Worm (Caenorhabditis elegans) whole organism, late embryonic: Measurements from ENCODE around the gene egli-1.

ENCODE experiments used
- C08G9.2 ChIP-seq: sonication (generic microtip); optimal IDR thresholded peaks from 2 replicates; lab custom pipeline; 2016; ENCODE audit warnings: mild to moderate bottlenecking, missing genetic modification characterization, moderate library complexity, missing compliant biosample characterization
- C38D4.7 ChIP-seq: fragments of 200-800 bp; sonication (Bioruptor generic); optimal IDR thresholded peaks from 2 replicates; lab custom pipeline; 2018; ENCODE audit warnings: mild to moderate bottlenecking, missing genetic modification characterization, moderate library complexity, missing compliant biosample characterization
- F13H6.1 ChIP-seq: sonication (generic microtip); optimal IDR thresholded peaks from 2 replicates; lab custom pipeline; 2016; ENCODE audit warnings: missing genetic modification characterization, missing compliant biosample characterization
- K02D7.2 ChIP-seq: sonication (generic microtip); optimal IDR thresholded peaks from 2 replicates; lab custom pipeline; 2017; ENCODE audit warnings: mild to moderate bottlenecking, missing genetic modification characterization, missing compliant biosample characterization
- K09A11.1 ChIP-seq: sonication (generic microtip); optimal IDR thresholded peaks from 2 replicates; lab custom pipeline; 2017; ENCODE audit warnings: antibody characterized with exemption, mild to moderate bottlenecking, missing genetic modification characterization, missing compliant biosample characterization; ENCODE audit not compliant: insufficient read depth
- T23F11.4 ChIP-seq: fragments of 200-800 bp; sonication (Bioruptor generic); optimal IDR thresholded peaks from 2 replicates; lab custom pipeline; 2018; ENCODE audit warnings: mild to moderate bottlenecking, missing genetic modification characterization, missing compliant biosample characterization
- ama-1 ChIP-seq: fragments of 150-350 bp; optimal IDR thresholded peaks from 2 replicates; lab custom pipeline; 2014
- ceh-14 ChIP-seq: sonication (generic microtip); optimal IDR thresholded peaks from 2 replicates; lab custom pipeline; 2016; ENCODE audit warnings: missing genotype, missing genetic modification characterization, missing compliant biosample characterization
- ceh-19 ChIP-seq: fragments of 200-800 bp; sonication (Bioruptor generic); optimal IDR thresholded peaks from 2 replicates; lab custom pipeline; 2018; ENCODE audit warnings: mild to moderate bottlenecking, missing genetic modification characterization, missing compliant biosample characterization
- ceh-2 ChIP-seq: sonication (generic microtip); optimal IDR thresholded peaks from 2 replicates; lab custom pipeline; 2016; ENCODE audit warnings: missing genotype, missing genetic modification characterization, missing compliant biosample characterization
- ceh-31 ChIP-seq: sonication (generic microtip); optimal IDR thresholded peaks from 2 replicates; lab custom pipeline; 2016; ENCODE audit warnings: missing genetic modification characterization, missing compliant biosample characterization
- ceh-34 ChIP-seq: sonication (generic microtip); optimal IDR thresholded peaks from 2 replicates; lab custom pipeline; 2016; ENCODE audit warnings: mild to moderate bottlenecking, missing genetic modification characterization, missing compliant biosample characterization
- ceh-45 ChIP-seq: fragments of 200-800 bp; sonication (Bioruptor generic); IDR thresholded peaks from 2 replicates; pipeline ENCODE4 v1.3.6; 2022; ENCODE audit warnings: missing genetic modification reagents, missing genetic modification characterization, missing compliant biosample characterization
- ceh-6 ChIP-seq: fragments of 200-800 bp; sonication (Bioruptor generic); optimal IDR thresholded peaks from 2 replicates; lab custom pipeline; 2018; ENCODE audit warnings: mild to moderate bottlenecking, missing genetic modification characterization, missing compliant biosample characterization
- ceh-9 ChIP-seq: sonication (generic microtip); optimal IDR thresholded peaks from 2 replicates; lab custom pipeline; 2016; ENCODE audit warnings: mild to moderate bottlenecking, missing genetic modification characterization, inconsistent platforms, missing compliant biosample characterization
- che-1 ChIP-seq: sonication (generic microtip); optimal IDR thresholded peaks from 2 replicates; lab custom pipeline; 2016; ENCODE audit warnings: mild to moderate bottlenecking, missing genetic modification characterization, missing compliant biosample characterization
- dve-1 ChIP-seq: sonication (generic microtip); optimal IDR thresholded peaks from 2 replicates; lab custom pipeline; 2017; ENCODE audit warnings: antibody characterized with exemption, mild to moderate bottlenecking, missing genetic modification characterization, missing compliant biosample characterization
- ets-4 ChIP-seq: sonication (generic microtip); optimal IDR thresholded peaks from 2 replicates; lab custom pipeline; 2016; ENCODE audit warnings: missing genetic modification characterization, missing compliant biosample characterization
- fax-1 ChIP-seq: sonication (generic microtip); optimal IDR thresholded peaks from 2 replicates; lab custom pipeline; 2016; ENCODE audit warnings: missing genotype, missing genetic modification characterization, missing compliant biosample characterization
- fkh-10 ChIP-seq: fragments of 150-350 bp; optimal IDR thresholded peaks from 2 replicates; lab custom pipeline; 2014; ENCODE audit warnings: missing biosample characterization, missing genetic modification reagents, missing genetic modification characterization
- fkh-6 ChIP-seq: sonication (generic microtip); optimal IDR thresholded peaks from 2 replicates; lab custom pipeline; 2016; ENCODE audit warnings: missing genetic modification characterization, missing compliant biosample characterization
- gmeb-2 ChIP-seq: sonication (generic microtip); optimal IDR thresholded peaks from 2 replicates; lab custom pipeline; 2016; ENCODE audit warnings: missing genetic modification characterization, inconsistent platforms, missing compliant biosample characterization
- hlh-30 ChIP-seq: sonication (generic microtip); optimal IDR thresholded peaks from 2 replicates; lab custom pipeline; 2017; ENCODE audit warnings: antibody characterized with exemption, missing genetic modification characterization, missing compliant biosample characterization; ENCODE audit not compliant: insufficient read depth
- hlh-6 ChIP-seq: sonication (generic microtip); optimal IDR thresholded peaks from 2 replicates; lab custom pipeline; 2016; ENCODE audit warnings: missing genotype, missing genetic modification characterization, missing compliant biosample characterization
- hlh-8 ChIP-seq: sonication (generic microtip); optimal IDR thresholded peaks from 2 replicates; lab custom pipeline; 2016; ENCODE audit warnings: missing genotype, missing genetic modification characterization, missing compliant biosample characterization
- lim-6 ChIP-seq: sonication (generic microtip); optimal IDR thresholded peaks from 2 replicates; lab custom pipeline; 2016; ENCODE audit warnings: missing genetic modification characterization, missing compliant biosample characterization
- lin-11 ChIP-seq: fragments of 200-800 bp; sonication (Bioruptor generic); optimal IDR thresholded peaks from 2 replicates; lab custom pipeline; 2018; ENCODE audit warnings: mild to moderate bottlenecking, missing genetic modification characterization, missing compliant biosample characterization
- madf-2 ChIP-seq: sonication (generic microtip); optimal IDR thresholded peaks from 2 replicates; lab custom pipeline; 2017; ENCODE audit warnings: missing genetic modification characterization, missing compliant biosample characterization
- nfya-1 ChIP-seq: sonication (generic microtip); optimal IDR thresholded peaks from 2 replicates; lab custom pipeline; 2017; ENCODE audit warnings: missing genetic modification characterization, mild to moderate bottlenecking, missing compliant biosample characterization, antibody characterized with exemption, moderate library complexity
- nhr-11 ChIP-seq: fragments of 150-350 bp; optimal IDR thresholded peaks from 2 replicates; lab custom pipeline; 2014; ENCODE audit warnings: missing biosample characterization, missing genetic modification characterization
- pat-9 ChIP-seq: fragments of 200-800 bp; sonication (Bioruptor generic); optimal IDR thresholded peaks from 2 replicates; lab custom pipeline; 2018; ENCODE audit warnings: mild to moderate bottlenecking, missing genetic modification characterization, moderate library complexity, missing compliant biosample characterization
- pax-1 ChIP-seq: fragments of 150-350 bp; optimal IDR thresholded peaks from 2 replicates; lab custom pipeline; 2014; ENCODE audit warnings: missing biosample characterization, missing genetic modification characterization
- pha-4 ChIP-seq: fragments of 150-350 bp; optimal IDR thresholded peaks from 2 replicates; lab custom pipeline; 2018; ENCODE audit warnings: missing biosample characterization, missing genetic modification reagents, missing genetic modification characterization
- pros-1 ChIP-seq: fragments of 150-350 bp; optimal IDR thresholded peaks from 2 replicates; lab custom pipeline; 2014; ENCODE audit warnings: missing biosample characterization, missing genetic modification reagents, missing genetic modification characterization
- rnt-1 ChIP-seq: sonication (generic microtip); optimal IDR thresholded peaks from 2 replicates; lab custom pipeline; 2016; ENCODE audit warnings: missing genetic modification characterization, missing compliant biosample characterization
- sdc-2 ChIP-seq: sonication (generic microtip); optimal IDR thresholded peaks from 2 replicates; lab custom pipeline; 2016; ENCODE audit warnings: missing genotype, missing genetic modification characterization, missing compliant biosample characterization
- sox-2 ChIP-seq: fragments of 200-800 bp; sonication (Bioruptor generic); IDR thresholded peaks from 2 replicates; pipeline ENCODE4 v1.3.6; 2022; ENCODE audit warnings: missing genetic modification reagents, missing genetic modification characterization, missing compliant biosample characterization
- sox-4 ChIP-seq: sonication (generic microtip); optimal IDR thresholded peaks from 2 replicates; lab custom pipeline; 2017; ENCODE audit warnings: mild to moderate bottlenecking, missing genetic modification characterization, inconsistent platforms, missing compliant biosample characterization
- tbx-2 ChIP-seq: sonication (generic microtip); optimal IDR thresholded peaks from 2 replicates; lab custom pipeline; 2016; ENCODE audit warnings: missing genetic modification characterization, missing compliant biosample characterization
- tbx-7 ChIP-seq: sonication (generic microtip); optimal IDR thresholded peaks from 2 replicates; lab custom pipeline; 2016; ENCODE audit warnings: missing genotype, missing genetic modification characterization, missing compliant biosample characterization
- ttx-3 ChIP-seq: sonication (generic microtip); optimal IDR thresholded peaks from 2 replicates; lab custom pipeline; 2016; ENCODE audit warnings: missing genetic modification reagents, missing genetic modification characterization, missing compliant biosample characterization
- unc-3 ChIP-seq, 2 experiments: fragments of 200-800 bp in 1 of 2; sonication (Bioruptor generic) in 1 of 2; sonication (generic microtip) in 1 of 2; conservative IDR thresholded peaks in 1 of 2; optimal IDR thresholded peaks in 1 of 2; 2 replicates each; pipeline versions ENCODE4 v1.3.6 to Lab custom; 2016 to 2022; ENCODE audit warnings: missing compliant biosample characterization in 2 of 2, missing genetic modification characterization in 2 of 2, missing genetic modification reagents in 1 of 2
- unc-42 ChIP-seq: sonication (generic microtip); optimal IDR thresholded peaks from 2 replicates; lab custom pipeline; 2016; ENCODE audit warnings: missing genotype, missing genetic modification characterization, missing compliant biosample characterization
- unc-55 ChIP-seq: sonication (generic microtip); optimal IDR thresholded peaks from 2 replicates; lab custom pipeline; 2017; ENCODE audit warnings: missing biosample characterization, missing genetic modification reagents, missing genetic modification characterization
- zip-5 ChIP-seq: sonication (generic microtip); optimal IDR thresholded peaks from 2 replicates; lab custom pipeline; 2016; ENCODE audit warnings: missing genetic modification characterization, missing compliant biosample characterization

egli-1 gene

ce11 chrII:9313335-9313734 lies 10.4 kb upstream of the egli-1 start (continued):
- peak; percentile 34 for TF ChIP-seq ceh-2 (tag; lab: Kevin White, UChicago)
- TF ChIP-seq nhr-11 (tag; lab: Kevin White, UChicago): no peak
- no peak for TF ChIP-seq ceh-9
- no peak for TF ChIP-seq ceh-45
- no peak for TF ChIP-seq unc-3 (GFP tag; conservative IDR thresholded peaks at IDR 0.05; lab: Robert Waterston, UW)
- no peak for TF ChIP-seq unc-3 (tag; optimal IDR thresholded peaks at IDR 0.05; lab: Kevin White, UChicago)
- no peak for TF ChIP-seq pha-4 (tag; lab: Kevin White, UChicago)
- TF ChIP-seq ceh-19 (GFP tag; lab: Kevin White, UChicago): peak; percentile 26
- TF ChIP-seq madf-2 (tag; lab: Kevin White, UChicago): no peak
- no peak for TF ChIP-seq fax-1 (tag; lab: Kevin White, UChicago)
- no peak for TF ChIP-seq lim-6 (tag; lab: Kevin White, UChicago)
- peak; percentile 73 for TF ChIP-seq sox-2
- no peak for TF ChIP-seq pros-1
- no peak for TF ChIP-seq ttx-3 (tag; lab: Kevin White, UChicago)
- no peak for TF ChIP-seq fkh-6 (tag; lab: Kevin White, UChicago)
- no peak for TF ChIP-seq ceh-6 (GFP tag; lab: Kevin White, UChicago)
- no peak for TF ChIP-seq hlh-6 (tag; lab: Kevin White, UChicago)
- TF ChIP-seq K09A11.1: no peak
- TF ChIP-seq sdc-2 (tag; lab: Kevin White, UChicago): no peak
- TF ChIP-seq ceh-31 (tag; lab: Kevin White, UChicago): peak; percentile 83
- TF ChIP-seq ama-1 (lab: Kevin White, UChicago): no peak
- TF ChIP-seq hlh-8 (tag; lab: Kevin White, UChicago): no peak
- TF ChIP-seq fkh-10 (GFP tag; lab: Kevin White, UChicago): no peak
- TF ChIP-seq pax-1: peak; percentile 93
- no peak for TF ChIP-seq C08G9.2 (tag; lab: Kevin White, UChicago)
- TF ChIP-seq che-1: no peak

ce11 chrII:9314733-9315132 lies 9.0 kb upstream of the egli-1 start:
- TF ChIP-seq ceh-34 (tag; lab: Kevin White, UChicago): peak; percentile 97
- no peak for TF ChIP-seq madf-2 (tag; lab: Kevin White, UChicago)
- no peak for TF ChIP-seq sox-4 (tag; lab: Kevin White, UChicago)

ce11 chrII:9315692-9316091 lies 8.1 kb upstream of the egli-1 start:
- no peak for TF ChIP-seq zip-5 (tag; lab: Kevin White, UChicago)
- no peak for TF ChIP-seq gmeb-2 (tag; lab: Kevin White, UChicago)
- no peak for TF ChIP-seq ceh-14
- peak; percentile 44 for TF ChIP-seq unc-42 (tag; lab: Kevin White, UChicago)
- TF ChIP-seq unc-3 (GFP tag; conservative IDR thresholded peaks at IDR 0.05; lab: Robert Waterston, UW): no peak
- no peak for TF ChIP-seq unc-3 (tag; optimal IDR thresholded peaks at IDR 0.05; lab: Kevin White, UChicago)
- TF ChIP-seq F13H6.1: no peak
- TF ChIP-seq C38D4.7 (GFP tag; lab: Kevin White, UChicago): no peak
- no peak for TF ChIP-seq pat-9 (tag; lab: Kevin White, UChicago)
- TF ChIP-seq hlh-6 (tag; lab: Kevin White, UChicago): no peak
- no peak for TF ChIP-seq ceh-19 (GFP tag; lab: Kevin White, UChicago)
- TF ChIP-seq unc-55 (GFP tag; lab: Kevin White, UChicago): peak; percentile 99
- no peak for TF ChIP-seq pha-4 (tag; lab: Kevin White, UChicago)
- TF ChIP-seq pros-1: no peak
- TF ChIP-seq sox-2: no peak

- TF ChIP-seq ets-4 (tag; lab: Kevin White, UChicago) (no peak), lin-11 (tag; lab: Kevin White, UChicago) (no peak), tbx-7 (tag; lab: Kevin White, UChicago) (no peak), hlh-30 (tag; lab: Kevin White, UChicago) (peak; percentile 19), nfya-1 (tag; lab: Kevin White, UChicago) (no peak), dve-1 (tag; lab: Kevin White, UChicago) (no peak), T23F11.4 (GFP tag; lab: Kevin White, UChicago) (no peak), nhr-11 (tag; lab: Kevin White, UChicago) (no peak), K02D7.2 (no peak), ceh-45 (no peak), fkh-10 (GFP tag; lab: Kevin White, UChicago) (no peak), tbx-2 (peak; percentile 32), pat-9 (tag; lab: Kevin White, UChicago) (no peak), C08G9.2 (tag; lab: Kevin White, UChicago) (no peak), rnt-1 (tag; lab: Kevin White, UChicago) (no peak), pha-4 (tag; lab: Kevin White, UChicago) (no peak), ceh-31 (tag; lab: Kevin White, UChicago) (peak; percentile 1), gmeb-2 (tag; lab: Kevin White, UChicago) (no peak)
Measured at ce11 chrII:9316801-9317200, 7.0 kb upstream of the egli-1 start.
